Worm (Caenorhabditis elegans) whole organism, L1 larva: ENCODE measurements around the gene idpb-5.

Experiments used
- C16A3.4 ChIP-seq: fragments of 150-350 bp; optimal IDR thresholded peaks from 2 replicates; lab custom pipeline; 2014; ENCODE audit warnings: missing biosample characterization, missing genetic modification characterization
- C34B4.2 ChIP-seq: sonication (generic microtip); optimal IDR thresholded peaks from 2 replicates; lab custom pipeline; 2017; ENCODE audit warnings: mild to moderate bottlenecking, missing genetic modification characterization, missing compliant biosample characterization
- F16B12.6 ChIP-seq: fragments of 150-350 bp; optimal IDR thresholded peaks from 2 replicates; lab custom pipeline; 2014; ENCODE audit warnings: missing biosample characterization, missing genetic modification characterization
- ceh-8 ChIP-seq: fragments of 200-800 bp; sonication (Bioruptor generic); optimal IDR thresholded peaks from 2 replicates; lab custom pipeline; 2018; ENCODE audit warnings: mild to moderate bottlenecking, missing genetic modification characterization, moderate library complexity, missing compliant biosample characterization
- ceh-82 ChIP-seq, 3 experiments: fragments of 150-350 bp in 1 of 3; sonication (generic microtip) in 2 of 3; optimal IDR thresholded peaks; 2 replicates each; lab custom pipeline; 2014 to 2017; ENCODE audit warnings: missing biosample characterization in 3 of 3, missing genetic modification characterization in 3 of 3
- ces-1 ChIP-seq: fragments of 150-350 bp; optimal IDR thresholded peaks from 2 replicates; lab custom pipeline; 2014; ENCODE audit warnings: missing biosample characterization, missing genetic modification reagents, missing genetic modification characterization
- dsc-1 ChIP-seq: sonication (generic microtip); optimal IDR thresholded peaks from 2 replicates; lab custom pipeline; 2016; ENCODE audit warnings: mild to moderate bottlenecking, missing genetic modification characterization, missing compliant biosample characterization
- efl-1 ChIP-seq, 4 experiments: fragments of 150-350 bp; optimal IDR thresholded peaks in 3 of 4; peaks in 1 of 4; 1 replicate in 1 of 4; 2 replicates in 3 of 4; lab custom pipeline; 2014; ENCODE audit warnings: missing biosample characterization in 2 of 4, missing genetic modification characterization in 2 of 4, missing genetic modification reagents in 2 of 4
- elt-2 ChIP-seq: sonication (generic microtip); optimal IDR thresholded peaks from 2 replicates; lab custom pipeline; 2016; ENCODE audit warnings: missing genetic modification characterization, mild to moderate bottlenecking, inconsistent platforms, missing compliant biosample characterization, missing genetic modification reagents
- elt-3 ChIP-seq, 6 experiments: fragments of 150-350 bp in 1 of 6; sonication (generic microtip); optimal IDR thresholded peaks; 2 replicates each; lab custom pipeline; 2017 to 2018; ENCODE audit warnings: missing biosample characterization in 6 of 6, missing genetic modification characterization in 6 of 6, inconsistent platforms in 1 of 6
- ets-5 ChIP-seq: fragments of 200-800 bp; sonication (Bioruptor generic); IDR thresholded peaks from 2 replicates; pipeline ENCODE4 v1.3.6; 2022; ENCODE audit warnings: missing genetic modification characterization, missing compliant biosample characterization
- fkh-8 ChIP-seq: sonication (generic microtip); optimal IDR thresholded peaks from 2 replicates; lab custom pipeline; 2016; ENCODE audit warnings: mild to moderate bottlenecking, missing genetic modification characterization, missing compliant biosample characterization
- fos-1 ChIP-seq: fragments of 150-350 bp; optimal IDR thresholded peaks from 2 replicates; lab custom pipeline; 2014; ENCODE audit warnings: missing biosample characterization, missing genetic modification characterization
- hlh-17 ChIP-seq: fragments of 200-800 bp; sonication (Bioruptor generic); optimal IDR thresholded peaks from 2 replicates; lab custom pipeline; 2018; ENCODE audit warnings: missing genetic modification characterization, mild to moderate bottlenecking, missing compliant biosample characterization, moderate library complexity, borderline replicate concordance
- lin-14 ChIP-seq: fragments of 200-800 bp; sonication (Bioruptor generic); optimal IDR thresholded peaks from 2 replicates; lab custom pipeline; 2018; ENCODE audit warnings: mild to moderate bottlenecking, missing genetic modification characterization, moderate library complexity, missing compliant biosample characterization
- lin-15B ChIP-seq: fragments of 150-350 bp; sonication (generic microtip); optimal IDR thresholded peaks from 3 replicates; lab custom pipeline; 2014; ENCODE audit warnings: missing biosample characterization, missing genetic modification characterization
- lir-3 ChIP-seq: sonication (generic microtip); optimal IDR thresholded peaks from 2 replicates; lab custom pipeline; 2016; ENCODE audit warnings: mild to moderate bottlenecking, missing genetic modification characterization, moderate library complexity, missing compliant biosample characterization; ENCODE audit not compliant: poor library complexity
- lsy-2 ChIP-seq, 2 experiments: fragments of 150-350 bp; optimal IDR thresholded peaks; 2 replicates each; lab custom pipeline; 2014; ENCODE audit warnings: missing biosample characterization in 2 of 2, missing genetic modification characterization in 2 of 2
- mab-9 ChIP-seq: fragments of 200-800 bp; sonication (Bioruptor generic); IDR thresholded peaks from 2 replicates; pipeline ENCODE4 v1.3.6; 2022; ENCODE audit warnings: missing genetic modification reagents, missing genetic modification characterization, missing compliant biosample characterization
- nhr-19 ChIP-seq: fragments of 200-800 bp; sonication (Bioruptor generic); conservative IDR thresholded peaks from 2 replicates; pipeline ENCODE4 v1.3.6; 2022; ENCODE audit warnings: missing genetic modification characterization, missing compliant biosample characterization
- nhr-28 ChIP-seq: fragments of 150-350 bp; optimal IDR thresholded peaks from 2 replicates; lab custom pipeline; 2014; ENCODE audit warnings: missing biosample characterization, missing genetic modification characterization
- nhr-71 ChIP-seq: sonication (generic microtip); optimal IDR thresholded peaks from 2 replicates; lab custom pipeline; 2016; ENCODE audit warnings: mild to moderate bottlenecking, missing genetic modification characterization, moderate library complexity, missing compliant biosample characterization
- rnt-1 ChIP-seq: sonication (generic microtip); optimal IDR thresholded peaks from 2 replicates; lab custom pipeline; 2016; ENCODE audit warnings: mild to moderate bottlenecking, missing genetic modification characterization, moderate library complexity, missing compliant biosample characterization
- sptf-1 ChIP-seq: fragments of 150-350 bp; optimal IDR thresholded peaks from 2 replicates; lab custom pipeline; 2014; ENCODE audit warnings: missing biosample characterization, missing genetic modification characterization
- tbx-2 ChIP-seq: sonication (generic microtip); optimal IDR thresholded peaks from 2 replicates; lab custom pipeline; 2016; ENCODE audit warnings: missing genetic modification characterization, missing compliant biosample characterization
- tlp-1 ChIP-seq: fragments of 150-350 bp; optimal IDR thresholded peaks from 2 replicates; lab custom pipeline; 2014; ENCODE audit warnings: missing biosample characterization, missing genetic modification characterization
- unc-130 ChIP-seq: fragments of 150-350 bp; optimal IDR thresholded peaks from 2 replicates; lab custom pipeline; 2017; ENCODE audit warnings: missing biosample characterization, missing genetic modification characterization, inconsistent platforms
- unc-30 ChIP-seq: sonication (generic microtip); optimal IDR thresholded peaks from 2 replicates; lab custom pipeline; 2017; ENCODE audit warnings: missing biosample characterization, missing genetic modification characterization
- zag-1 ChIP-seq: fragments of 150-350 bp; optimal IDR thresholded peaks from 2 replicates; lab custom pipeline; 2014; ENCODE audit warnings: missing biosample characterization, missing genetic modification characterization
- ztf-11 ChIP-seq, 2 experiments: sonication (generic microtip); optimal IDR thresholded peaks; 2 replicates each; lab custom pipeline; 2016 to 2017; ENCODE audit warnings: missing genetic modification characterization in 2 of 2, missing biosample characterization in 1 of 2, missing compliant biosample characterization in 1 of 2

Gene idpb-5

DNA sequence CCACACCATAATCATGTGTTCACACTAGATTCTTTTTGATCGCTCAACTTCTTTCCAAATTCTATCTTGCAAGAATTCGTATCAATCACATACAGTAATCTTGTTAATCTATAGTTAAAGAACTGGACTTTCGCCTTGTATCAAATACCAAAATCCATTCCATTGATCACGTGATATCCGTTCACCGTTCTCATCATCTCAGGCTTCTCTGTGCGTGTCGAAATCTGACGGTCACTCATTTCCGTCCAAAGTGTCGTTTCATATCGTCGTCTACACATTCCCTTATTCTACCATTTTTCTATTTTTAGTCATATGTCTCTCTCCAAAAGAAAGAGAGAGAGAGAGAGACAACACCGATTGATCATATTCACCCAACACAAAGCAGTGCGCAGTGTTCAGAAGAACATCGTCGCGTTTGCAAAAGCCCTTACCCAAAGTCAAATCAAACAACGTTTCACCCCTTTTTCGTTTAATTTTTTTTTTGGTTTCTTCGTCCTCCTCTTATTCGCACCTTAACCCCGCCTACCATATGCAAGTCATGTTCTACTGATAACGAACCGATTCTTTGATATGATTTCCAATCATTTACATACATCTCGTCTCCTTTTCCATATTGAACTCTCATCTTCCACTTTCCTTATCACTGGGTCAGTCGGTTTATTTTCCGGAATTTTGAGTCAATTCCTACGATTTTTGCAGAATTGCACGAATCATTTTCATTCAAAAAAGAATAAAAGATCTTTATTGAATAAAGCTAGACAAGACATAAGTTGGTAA lies 19.9 kb downstream of the idpb-5 start (continued):
- TF ChIP-seq ceh-82 (tag; optimal IDR thresholded peaks at IDR 0.05; lab: Kevin White, UChicago) = no peak
- no peak for TF ChIP-seq fkh-8 (tag; lab: Kevin White, UChicago)
- TF ChIP-seq mab-9 (GFP tag; lab: Robert Waterston, UW) = no peak
- TF ChIP-seq hlh-17 (GFP tag; lab: Kevin White, UChicago) = no peak
- TF ChIP-seq nhr-28 (tag; lab: Kevin White, UChicago) = no peak
- TF ChIP-seq ets-5 = no peak
- TF ChIP-seq lin-15B (tag; lab: Kevin White, UChicago) = no peak
- no peak for TF ChIP-seq C34B4.2 (tag; lab: Kevin White, UChicago)
- TF ChIP-seq elt-3 (tag; optimal IDR thresholded peaks at IDR 0.05; lab: Kevin White, UChicago) = peak in 4 of 6 experiments; percentile 24 to 77 (median 54)

DNA sequence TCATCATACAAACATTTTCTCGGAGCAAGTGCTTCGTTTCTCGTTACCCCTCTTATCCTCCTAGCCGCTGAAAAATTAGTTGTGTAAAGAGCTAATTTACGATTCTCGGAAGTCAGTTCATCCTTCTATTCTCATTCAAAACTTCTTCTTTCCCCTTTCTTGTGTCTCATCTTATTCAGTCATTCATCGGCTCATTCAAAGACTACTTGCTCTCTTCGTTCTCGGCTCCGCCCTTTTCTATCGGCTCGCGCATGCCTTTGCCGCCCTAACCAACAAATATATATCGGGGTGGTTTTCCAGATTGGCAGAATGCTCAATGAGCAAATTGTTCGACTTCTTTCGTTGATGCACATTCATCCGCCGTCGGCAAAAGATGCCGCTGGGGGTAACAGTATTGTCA lies 21.1 kb downstream of the idpb-5 start, which contains the start of gene R13H4.5:
Gene R13H4.5, plus strand, starts transcription at position 301 of the 400 bp plus-strand sequence.
- TF ChIP-seq dsc-1 (tag; lab: Kevin White, UChicago) (peak; percentile 4), lin-14 (peak; percentile 50), lin-15B (tag; lab: Kevin White, UChicago) (no peak)

DNA sequence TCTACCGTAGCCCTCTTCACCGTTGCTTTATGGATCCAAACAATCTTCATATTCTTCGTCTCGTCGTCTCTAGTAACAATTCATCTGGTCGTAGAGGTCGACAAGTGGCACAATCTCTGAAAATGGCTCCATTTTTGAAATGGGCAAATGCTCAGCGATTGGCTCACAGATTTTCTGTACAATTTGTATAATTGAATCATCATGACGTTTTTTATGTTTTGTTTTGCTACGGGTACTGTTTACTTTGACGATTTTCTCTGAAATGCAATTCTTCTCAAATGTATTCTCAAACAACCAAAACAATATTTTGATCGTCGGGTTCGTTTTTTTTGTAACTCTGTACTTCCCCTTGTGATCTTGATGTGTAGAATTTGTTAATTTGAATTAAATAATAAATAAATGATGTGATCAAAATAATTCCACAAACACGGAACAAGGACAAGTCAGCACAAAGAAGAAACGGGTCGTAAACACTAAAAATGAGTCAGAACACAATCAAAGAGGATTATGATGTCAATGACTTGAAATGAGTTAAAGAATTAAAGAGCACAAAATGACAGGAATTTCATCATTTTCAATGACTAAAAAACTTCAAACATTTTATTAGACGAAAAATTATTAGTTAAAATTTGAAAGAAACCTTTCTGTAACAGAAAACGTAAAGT lies 22.7 kb downstream of the idpb-5 start:
- peak; percentile 31 for TF ChIP-seq nhr-71
- TF ChIP-seq lin-14 = peak; percentile 13
- peak; percentile 63 for TF ChIP-seq ceh-8 (GFP tag; lab: Kevin White, UChicago)
- no peak for TF ChIP-seq lsy-2 (tag; optimal IDR thresholded peaks at IDR 0.05; lab: Kevin White, UChicago)
- TF ChIP-seq ces-1 (GFP tag; lab: Kevin White, UChicago) = no peak
- no peak for TF ChIP-seq efl-1 (optimal IDR thresholded peaks at IDR 0.05; lab: Kevin White, UChicago)
- TF ChIP-seq efl-1 (GFP tag; optimal IDR thresholded peaks at IDR 0.05 in 1 of 2; lab: Kevin White, UChicago) = no peak
- TF ChIP-seq lir-3 (tag; lab: Kevin White, UChicago) = no peak
- TF ChIP-seq fkh-8 (tag; lab: Kevin White, UChicago) = peak; percentile 36
- TF ChIP-seq unc-30 (tag; lab: Kevin White, UChicago) = no peak
- peak; percentile 10 for TF ChIP-seq fos-1

ce11 chrV:11862817-11863216 lies 23.5 kb downstream of the idpb-5 start, which contains the start of gene R13H4.6:
Gene R13H4.6 (plus strand): TSS chrV:11863117.
- TF ChIP-seq efl-1 (optimal IDR thresholded peaks at IDR 0.05; lab: Kevin White, UChicago) = no peak
- TF ChIP-seq efl-1 (GFP tag; optimal IDR thresholded peaks at IDR 0.05 in 1 of 2; lab: Kevin White, UChicago) = peak in 1 of 2 experiments; percentile 3
- TF ChIP-seq tbx-2 (tag; lab: Kevin White, UChicago) = no peak
- no peak for TF ChIP-seq unc-30 (tag; lab: Kevin White, UChicago)
- no peak for TF ChIP-seq ces-1 (GFP tag; lab: Kevin White, UChicago)
- TF ChIP-seq nhr-19 = no peak

- TF ChIP-seq lin-15B (tag; lab: Kevin White, UChicago) = no peak
- no peak for TF ChIP-seq unc-130
- no peak for TF ChIP-seq elt-2 (tag; lab: Kevin White, UChicago)
- no peak for TF ChIP-seq zag-1
- TF ChIP-seq F16B12.6 (tag; lab: Kevin White, UChicago) = no peak
- no peak for TF ChIP-seq rnt-1
- no peak for TF ChIP-seq ztf-11 (tag; optimal IDR thresholded peaks at IDR 0.05; lab: Kevin White, UChicago)
- no peak for TF ChIP-seq lin-14
- TF ChIP-seq, all 84 proteins: peak for 0
Observed at ce11 chrV:11868142-11868541, 28.8 kb downstream of the idpb-5 start, which contains the start of gene R13H4.7. Gene R13H4.7 (minus strand): TSS chrV:11868242.

DNA sequence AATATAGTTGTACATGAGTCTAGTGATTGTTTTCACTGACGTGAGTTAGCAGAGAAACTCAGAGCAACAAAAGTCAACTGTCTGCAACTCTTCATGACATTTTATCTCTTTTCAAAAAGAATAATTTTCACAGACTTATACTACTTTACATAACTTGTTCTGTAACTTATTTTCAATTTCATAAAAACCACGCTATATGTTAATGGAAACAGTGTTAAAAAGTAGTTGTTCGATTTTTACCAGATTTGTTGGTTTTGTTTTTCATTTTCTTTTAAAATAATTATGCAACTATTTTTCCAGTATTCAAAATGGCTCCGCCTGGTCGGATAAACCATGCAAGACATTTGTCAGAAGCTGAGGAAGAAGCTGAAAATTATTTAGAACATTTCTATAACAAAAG lies 35.7 kb downstream of the idpb-5 start, which contains the start of gene sulp-4:
Gene sulp-4, plus strand, starts transcription at position 301 of the 400 bp plus-strand sequence.
- no peak for TF ChIP-seq sptf-1 (tag; lab: Kevin White, UChicago)
- TF ChIP-seq C16A3.4 = no peak
- no peak for TF ChIP-seq tlp-1
- TF ChIP-seq efl-1 (optimal IDR thresholded peaks at IDR 0.05; lab: Kevin White, UChicago) = no peak
- peak in 1 of 2 experiments; percentile 58 for TF ChIP-seq efl-1 (GFP tag; optimal IDR thresholded peaks at IDR 0.05 in 1 of 2; lab: Kevin White, UChicago)
